Fruit fly (Drosophila melanogaster): Measurements from ENCODE around the gene Npc2e.
A peak's percentile ranks its signal among the peaks of the same experiment; 100 is the strongest.

Npc2e gene

dm6 chr3R:10100498-10101196 is 47.5 kb downstream of the Npc2e start (continued):
- TF ChIP-seq Pdp1 (GFP tag; optimal IDR thresholded peaks at IDR 0.05), result peak; percentile 13 to 19
- TF ChIP-seq PHDP (tag; optimal IDR thresholded peaks at IDR 0.05), result peak; percentile 6
- TF ChIP-seq hbn (GFP tag; IDR thresholded peaks at IDR 0.05; ENCODE audit: partially characterized antibody), result 0 out of 2 replicates have a peak, but pooled peaks have one; percentile 17
- peak; percentile 29; the same call in 1 of the 2 replicates for TF ChIP-seq nerfin-2 (GFP tag; IDR thresholded peaks at IDR 0.05; ENCODE audit: partially characterized antibody)
- peak; percentile 16 for TF ChIP-seq CG13775 (GFP tag; optimal IDR thresholded peaks at IDR 0.05)
- TF ChIP-seq bbx (GFP tag; IDR thresholded peaks at IDR 0.05; ENCODE audit: partially characterized antibody), result peak; percentile 35; the same call in 1 of the 2 replicates
- peak; percentile 40; the same call in 1 of the 2 replicates for TF ChIP-seq tna (GFP tag; IDR thresholded peaks at IDR 0.05; ENCODE audit: partially characterized antibody)
- no peak for TF ChIP-seq gsb-n (tag; optimal IDR thresholded peaks at IDR 0.05)
- no peak for TF ChIP-seq Sin3A (optimal IDR thresholded peaks at IDR 0.05)
- no peak for TF ChIP-seq D19A (tag; optimal IDR thresholded peaks at IDR 0.05)
- peak; percentile 45 for TF ChIP-seq CG17912 (GFP tag; optimal IDR thresholded peaks at IDR 0.05)
- TF ChIP-seq amos (GFP tag; IDR thresholded peaks at IDR 0.05; ENCODE audit: partially characterized antibody), result no peak; the same call in 1 of the 2 replicates
- TF ChIP-seq Eip74EF (GFP tag; optimal IDR thresholded peaks at IDR 0.05), result no peak
- TF ChIP-seq ftz-f1 (GFP tag; optimal IDR thresholded peaks at IDR 0.05), result peak; percentile 63
- TF ChIP-seq mld (GFP tag; IDR thresholded peaks at IDR 0.05; ENCODE audit: partially characterized antibody), result no peak
- 0 out of 3 replicates have a peak, but pooled peaks have one; percentile 19 for TF ChIP-seq ken (GFP tag; IDR thresholded peaks at IDR 0.05)
- peak; percentile 88 for TF ChIP-seq CG32532 (GFP tag; IDR thresholded peaks at IDR 0.05)
- TF ChIP-seq nmo (GFP tag; optimal IDR thresholded peaks at IDR 0.05), result peak; percentile 10
- no peak for TF ChIP-seq dimm (GFP tag; IDR thresholded peaks at IDR 0.05)
- TF ChIP-seq knrl (GFP tag; IDR thresholded peaks at IDR 0.05; ENCODE audit: partially characterized antibody), result no peak; the same call in 2 of the 3 replicates
- no peak for TF ChIP-seq nom (GFP tag; optimal IDR thresholded peaks at IDR 0.05)
- TF ChIP-seq CG6272 (GFP tag; IDR thresholded peaks at IDR 0.05), result 0 out of 2 replicates have a peak, but pooled peaks have one; percentile 18
- TF ChIP-seq Rfx (GFP tag; IDR thresholded peaks at IDR 0.05), result peak; percentile 80
- no peak for TF ChIP-seq CG33213 (GFP tag; optimal IDR thresholded peaks at IDR 0.05)
- TF ChIP-seq sc (optimal IDR thresholded peaks at IDR 0.05), result no peak
- no peak for TF ChIP-seq sc (GFP tag; optimal IDR thresholded peaks at IDR 0.05)
- TF ChIP-seq HmgD (GFP tag; optimal IDR thresholded peaks at IDR 0.05), result peak; percentile 27
- TF ChIP-seq CG10209 (GFP tag; optimal IDR thresholded peaks at IDR 0.05), result peak; percentile 8
- TF ChIP-seq fd102C (GFP tag; optimal IDR thresholded peaks at IDR 0.05), result no peak
- no peak for TF ChIP-seq CG6654 (GFP tag; optimal IDR thresholded peaks at IDR 0.05)
- TF ChIP-seq Mes4 (GFP tag; optimal IDR thresholded peaks at IDR 0.05), result no peak
- peak; percentile 33; the same call in 1 of the 2 replicates for TF ChIP-seq lmd (GFP tag; IDR thresholded peaks at IDR 0.05)
- TF ChIP-seq stc (GFP tag; IDR thresholded peaks at IDR 0.05), result peak; percentile 63; the same call in 1 of the 2 replicates
- peak; percentile 56 for TF ChIP-seq sisA (GFP tag; IDR thresholded peaks at IDR 0.05)
- TF ChIP-seq Fer1 (GFP tag; optimal IDR thresholded peaks at IDR 0.05), result peak; percentile 65
- peak; percentile 64; the same call in 1 of the 2 replicates for TF ChIP-seq CG17612 (GFP tag; IDR thresholded peaks at IDR 0.05)
- TF ChIP-seq sr (GFP tag; IDR thresholded peaks at IDR 0.05), result 0 out of 3 replicates have a peak, but pooled peaks have one; percentile 40
- TF ChIP-seq CG14441 (GFP tag; IDR thresholded peaks at IDR 0.05), result peak; percentile 45
- no peak for TF ChIP-seq hb (GFP tag; IDR thresholded peaks at IDR 0.05; ENCODE audit: partially characterized antibody)
- TF ChIP-seq Lpt (GFP tag; optimal IDR thresholded peaks at IDR 0.05), result no peak
- peak; percentile 6 for TF ChIP-seq CG2678 (tag; optimal IDR thresholded peaks at IDR 0.05)
- no peak for TF ChIP-seq Hsf (GFP tag; optimal IDR thresholded peaks at IDR 0.05)
- TF ChIP-seq Dp (GFP tag; optimal IDR thresholded peaks at IDR 0.05), result peak; percentile 36
- peak; percentile 77; the same call in 2 of the 3 replicates for TF ChIP-seq Dbx (GFP tag; IDR thresholded peaks at IDR 0.05)
- TF ChIP-seq CG43689 (GFP tag; IDR thresholded peaks at IDR 0.05), result no peak
- TF ChIP-seq toy (GFP tag; IDR thresholded peaks at IDR 0.05), result no peak
- TF ChIP-seq CG10321 (GFP tag; IDR thresholded peaks at IDR 0.05), result 0 out of 2 replicates have a peak, but pooled peaks have one; percentile 33
- 0 out of 3 replicates have a peak, but pooled peaks have one; percentile 35 for TF ChIP-seq Aef1 (GFP tag; IDR thresholded peaks at IDR 0.05)
